Worm (Caenorhabditis elegans) whole organism, L3 larva: ENCODE measurements around the gene W03F8.6.

Experiments
- ama-1 ChIP-seq: fragments of 150-350 bp; optimal IDR thresholded peaks from 2 replicates; lab custom pipeline; 2018
- ceh-82 ChIP-seq: fragments of 150-350 bp; optimal IDR thresholded peaks from 2 replicates; lab custom pipeline; 2014; ENCODE audit warnings: missing biosample characterization, missing genetic modification characterization
- ceh-9 ChIP-seq: sonication (generic microtip); optimal IDR thresholded peaks from 2 replicates; lab custom pipeline; 2018; ENCODE audit warnings: missing biosample characterization, missing genetic modification characterization
- daf-12 ChIP-seq: fragments of 150-350 bp; optimal IDR thresholded peaks from 2 replicates; lab custom pipeline; 2014; ENCODE audit warnings: missing biosample characterization, missing genetic modification reagents, missing genetic modification characterization
- elt-1 ChIP-seq: fragments of 150-350 bp; optimal IDR thresholded peaks from 2 replicates; lab custom pipeline; 2014; ENCODE audit warnings: missing biosample characterization, missing genetic modification characterization
- mdl-1 ChIP-seq: fragments of 150-350 bp; optimal IDR thresholded peaks from 2 replicates; lab custom pipeline; 2014; ENCODE audit warnings: missing biosample characterization, missing genetic modification characterization
- sea-2 ChIP-seq: fragments of 150-350 bp; sonication (generic microtip); optimal IDR thresholded peaks from 4 replicates; lab custom pipeline; 2014; ENCODE audit warnings: missing biosample characterization, missing genetic modification reagents, missing genetic modification characterization
- snpc-4 ChIP-seq: fragments of 150-350 bp; optimal IDR thresholded peaks from 2 replicates; lab custom pipeline; 2014; ENCODE audit warnings: missing biosample characterization, missing genetic modification characterization
- unc-39 ChIP-seq: sonication (generic microtip); optimal IDR thresholded peaks from 4 replicates; lab custom pipeline; 2017; ENCODE audit warnings: missing biosample characterization, missing genetic modification characterization
- ztf-11 ChIP-seq: fragments of 150-350 bp; optimal IDR thresholded peaks from 2 replicates; lab custom pipeline; 2014; ENCODE audit warnings: missing biosample characterization, missing genetic modification characterization

ce11 chrIV:5139189-5139588, 47.2 kb downstream of the W03F8.6 start:
- TF ChIP-seq snpc-4 (tag; lab: Kevin White, UChicago) (no peak), unc-39 (no peak), ceh-82 (tag; lab: Kevin White, UChicago) (no peak), mdl-1 (tag; lab: Kevin White, UChicago) (no peak), ceh-9 (tag; lab: Kevin White, UChicago) (no peak), ama-1 (lab: Kevin White, UChicago) (no peak), elt-1 (tag; lab: Kevin White, UChicago) (no peak), sea-2 (GFP tag; lab: Kevin White, UChicago) (no peak), ztf-11 (no peak), daf-12 (tag; lab: Kevin White, UChicago) (no peak)
